Fruit fly (Drosophila melanogaster) whole organism, adult: ENCODE data around the gene CG3632.
A peak's percentile ranks its signal among the peaks of the same experiment; 100 is the strongest.

ENCODE experiments used
- CG11617 ChIP-seq: fragments of 200-800 bp; sonication (Bioruptor generic); optimal IDR thresholded peaks from 2 replicates; lab custom pipeline; 2017; ENCODE audit warnings: mild to moderate bottlenecking, missing biosample characterization, missing genetic modification reagents, missing genetic modification characterization
- CG12768 ChIP-seq: fragments of 200-800 bp; sonication (Bioruptor generic); optimal IDR thresholded peaks from 2 replicates; lab custom pipeline; 2017; ENCODE audit warnings: missing biosample characterization, missing genetic modification characterization, mild to moderate bottlenecking, moderate library complexity, missing genetic modification reagents
- CG14711 ChIP-seq: fragments of 200-800 bp; sonication (Bioruptor generic); optimal IDR thresholded peaks from 2 replicates; lab custom pipeline; 2018; ENCODE audit warnings: missing biosample characterization, mild to moderate bottlenecking, missing genetic modification characterization, moderate library complexity
- CG1620 ChIP-seq: fragments of 200-800 bp; sonication (Bioruptor generic); optimal IDR thresholded peaks from 2 replicates; lab custom pipeline; 2016; ENCODE audit warnings: missing biosample characterization, missing genetic modification characterization
- CG33017 ChIP-seq: fragments of 200-800 bp; sonication (Bioruptor generic); optimal IDR thresholded peaks from 2 replicates; lab custom pipeline; 2018; ENCODE audit warnings: missing biosample characterization, mild to moderate bottlenecking, missing genetic modification characterization, moderate library complexity
- CG5204 ChIP-seq: fragments of 200-800 bp; sonication (Bioruptor generic); optimal IDR thresholded peaks from 2 replicates; lab custom pipeline; 2016; ENCODE audit warnings: missing biosample characterization, missing genetic modification characterization
- CG7045 ChIP-seq: fragments of 200-800 bp; sonication (Bioruptor generic); optimal IDR thresholded peaks from 2 replicates; lab custom pipeline; 2017; ENCODE audit warnings: missing biosample characterization, mild to moderate bottlenecking, missing genetic modification characterization
- CG7101 ChIP-seq: fragments of 200-800 bp; sonication (Bioruptor generic); optimal IDR thresholded peaks from 2 replicates; lab custom pipeline; 2018; ENCODE audit warnings: missing biosample characterization, mild to moderate bottlenecking, missing genetic modification characterization, moderate library complexity
- Clk ChIP-seq: fragments of 200-800 bp; sonication (Bioruptor generic); optimal IDR thresholded peaks from 2 replicates; lab custom pipeline; 2017; ENCODE audit warnings: missing biosample characterization, missing genetic modification characterization
- Crg-1 ChIP-seq: fragments of 200-800 bp; sonication (Bioruptor generic); optimal IDR thresholded peaks from 2 replicates; lab custom pipeline; 2016; ENCODE audit warnings: missing biosample characterization, missing genetic modification characterization
- Hr96 ChIP-seq: fragments of 200-800 bp; sonication (Bioruptor generic); optimal IDR thresholded peaks from 2 replicates; lab custom pipeline; 2016; ENCODE audit warnings: missing biosample characterization, missing genetic modification characterization
- Mnt ChIP-seq: fragments of 200-800 bp; sonication (Bioruptor generic); optimal IDR thresholded peaks from 2 replicates; lab custom pipeline; 2016; ENCODE audit warnings: missing biosample characterization, mild to moderate bottlenecking, missing genetic modification characterization
- bab1 ChIP-seq: fragments of 200-800 bp; sonication (Bioruptor generic); optimal IDR thresholded peaks from 3 replicates; lab custom pipeline; 2019; ENCODE audit warnings: missing biosample characterization, mild to moderate bottlenecking, missing genetic modification characterization, moderate library complexity
- cic ChIP-seq: fragments of 200-800 bp; sonication (Bioruptor generic); optimal IDR thresholded peaks from 2 replicates; lab custom pipeline; 2017; ENCODE audit warnings: missing biosample characterization, mild to moderate bottlenecking, missing genetic modification characterization, moderate library complexity
- cnc ChIP-seq, 2 experiments: fragments of >200 bp; optimal IDR thresholded peaks; 2 replicates each; lab custom pipeline; 2017
- kay ChIP-seq: fragments of 200-800 bp; sonication (Bioruptor generic); peaks from one replicate; lab custom pipeline; 2016; ENCODE audit warnings: missing biosample characterization, missing genetic modification characterization, borderline replicate concordance
- ovo ChIP-seq: fragments of 200-800 bp; sonication (Bioruptor generic); optimal IDR thresholded peaks from 2 replicates; lab custom pipeline; 2016; ENCODE audit warnings: missing biosample characterization, missing genetic modification characterization
- pad ChIP-seq: fragments of 200-800 bp; sonication (Bioruptor generic); optimal IDR thresholded peaks from 3 replicates; lab custom pipeline; 2017; ENCODE audit warnings: missing biosample characterization, missing genetic modification characterization, mild to moderate bottlenecking, moderate library complexity, missing genetic modification reagents
- tj ChIP-seq: fragments of 200-800 bp; sonication (Bioruptor generic); optimal IDR thresholded peaks from 3 replicates; lab custom pipeline; 2017; ENCODE audit warnings: missing biosample characterization, mild to moderate bottlenecking, missing genetic modification characterization, moderate library complexity
- toe ChIP-seq: fragments of 200-800 bp; sonication (Bioruptor generic); optimal IDR thresholded peaks from 2 replicates; lab custom pipeline; 2016; ENCODE audit warnings: missing biosample characterization, missing genetic modification characterization

Gene CG3632

dm6 chrX:16321037-16321436 lies 24.6 kb downstream of the CG3632 start:
- TF ChIP-seq bab1 (GFP tag; lab: Kevin White, UChicago) = peak; percentile 39
- peak; percentile 1 for TF ChIP-seq CG14711 (tag; lab: Kevin White, UChicago)
- no peak for TF ChIP-seq CG1620 (GFP tag; lab: Kevin White, UChicago)

dm6 chrX:16323063-16323462 lies 26.6 kb downstream of the CG3632 start, which contains the start of the genes CG9917 and CG32579:
Gene CG9917, minus strand, starts transcription at chrX:16323231.
Gene CG32579, plus strand, starts transcription at chrX:16323286.
- peak; percentile 17 for TF ChIP-seq CG14711 (tag; lab: Kevin White, UChicago)
- TF ChIP-seq Clk (GFP tag; lab: Kevin White, UChicago) = no peak
- peak; percentile 54 for TF ChIP-seq Mnt (GFP tag; lab: Kevin White, UChicago)
- peak; percentile 19 for TF ChIP-seq tj (GFP tag; lab: Kevin White, UChicago)
- TF ChIP-seq bab1 (GFP tag; lab: Kevin White, UChicago) = peak; percentile 50
- TF ChIP-seq pad (GFP tag; lab: Kevin White, UChicago) = no peak
- TF ChIP-seq CG7101 (tag; lab: Kevin White, UChicago) = peak; percentile 19

dm6 chrX:16323536-16323935 lies 27.1 kb downstream of the CG3632 start:
- no peak for TF ChIP-seq cnc (optimal IDR thresholded peaks at IDR 0.05; lab: Kevin White, UChicago)
- TF ChIP-seq toe (GFP tag; lab: Kevin White, UChicago) = no peak
- TF ChIP-seq cic (GFP tag; lab: Kevin White, UChicago) = no peak
- no peak for TF ChIP-seq CG7045 (GFP tag; lab: Kevin White, UChicago)
- TF ChIP-seq Crg-1 (GFP tag; lab: Kevin White, UChicago) = no peak
- no peak for TF ChIP-seq Hr96 (GFP tag; lab: Kevin White, UChicago)
- TF ChIP-seq tj (GFP tag; lab: Kevin White, UChicago) = no peak
- no peak for TF ChIP-seq CG33017 (tag; lab: Kevin White, UChicago)
- no peak for TF ChIP-seq bab1 (GFP tag; lab: Kevin White, UChicago)
- no peak for TF ChIP-seq CG12768 (GFP tag; lab: Kevin White, UChicago)
- no peak for TF ChIP-seq ovo (GFP tag; lab: Kevin White, UChicago)
- no peak for TF ChIP-seq CG5204 (GFP tag; lab: Kevin White, UChicago)
- no peak for TF ChIP-seq kay (GFP tag; lab: Kevin White, UChicago)
- no peak for TF ChIP-seq CG7101 (tag; lab: Kevin White, UChicago)
- no peak for TF ChIP-seq CG11617 (GFP tag; lab: Kevin White, UChicago)
- no peak for TF ChIP-seq CG14711 (tag; lab: Kevin White, UChicago)
- no peak for TF ChIP-seq CG1620 (GFP tag; lab: Kevin White, UChicago)
- TF ChIP-seq Mnt (GFP tag; lab: Kevin White, UChicago) = no peak
- TF ChIP-seq Clk (GFP tag; lab: Kevin White, UChicago) = no peak
- TF ChIP-seq pad (GFP tag; lab: Kevin White, UChicago) = no peak

dm6 chrX:16325472-16325871 lies 29.0 kb downstream of the CG3632 start, which contains the start of gene CalpC:
Gene CalpC, plus strand, starts transcription at chrX:16325763.
- no peak for TF ChIP-seq CG11617 (GFP tag; lab: Kevin White, UChicago)
- TF ChIP-seq toe (GFP tag; lab: Kevin White, UChicago) = no peak
- TF ChIP-seq cnc (optimal IDR thresholded peaks at IDR 0.05; lab: Kevin White, UChicago) = no peak
- no peak for TF ChIP-seq cic (GFP tag; lab: Kevin White, UChicago)
- TF ChIP-seq CG33017 (tag; lab: Kevin White, UChicago) = no peak
- TF ChIP-seq Hr96 (GFP tag; lab: Kevin White, UChicago) = no peak

dm6 chrX:16330659-16331058 lies 34.2 kb downstream of the CG3632 start, which contains the start of gene CG9919:
Gene CG9919, minus strand, starts transcription at chrX:16330759.
- no peak for TF ChIP-seq bab1 (GFP tag; lab: Kevin White, UChicago)

dm6 chrX:16331562-16332233 lies 35.2 kb downstream of the CG3632 start:
- TF ChIP-seq CG14711 (tag; lab: Kevin White, UChicago) (no peak), Hr96 (GFP tag; lab: Kevin White, UChicago) (no peak), CG7045 (GFP tag; lab: Kevin White, UChicago) (no peak), toe (GFP tag; lab: Kevin White, UChicago) (no peak), cic (GFP tag; lab: Kevin White, UChicago) (no peak), bab1 (GFP tag; lab: Kevin White, UChicago) (peak; percentile 6), pad (GFP tag; lab: Kevin White, UChicago) (peak; percentile 11), tj (GFP tag; lab: Kevin White, UChicago) (no peak), CG33017 (tag; lab: Kevin White, UChicago) (no peak), Crg-1 (GFP tag; lab: Kevin White, UChicago) (no peak), Mnt (GFP tag; lab: Kevin White, UChicago) (peak; percentile 21), Clk (GFP tag; lab: Kevin White, UChicago) (no peak), cnc (optimal IDR thresholded peaks at IDR 0.05; lab: Kevin White, UChicago) (no peak), CG12768 (GFP tag; lab: Kevin White, UChicago) (no peak), CG11617 (GFP tag; lab: Kevin White, UChicago) (peak; percentile 28), CG5204 (GFP tag; lab: Kevin White, UChicago) (no peak), CG7101 (tag; lab: Kevin White, UChicago) (no peak), kay (GFP tag; lab: Kevin White, UChicago) (no peak), ovo (GFP tag; lab: Kevin White, UChicago) (peak; percentile 54), CG1620 (GFP tag; lab: Kevin White, UChicago) (no peak)
